Fruit fly (Drosophila melanogaster) whole organism, pupa: ENCODE results near the gene Noc2.

ENCODE experiments used
- CG13204 ChIP-seq: fragments of 200-800 bp; sonication (Bioruptor generic); optimal IDR thresholded peaks from 2 replicates; lab custom pipeline; 2018; ENCODE audit warnings: missing biosample characterization, mild to moderate bottlenecking, missing genetic modification characterization, moderate library complexity
- CG14655 ChIP-seq: fragments of 200-800 bp; sonication (Bioruptor generic); optimal IDR thresholded peaks from 3 replicates; lab custom pipeline; 2017; ENCODE audit warnings: mild to moderate bottlenecking, missing biosample characterization, missing genetic modification reagents, missing genetic modification characterization
- CG15710 ChIP-seq: fragments of 200-800 bp; sonication (Bioruptor generic); optimal IDR thresholded peaks from 2 replicates; lab custom pipeline; 2018; ENCODE audit warnings: missing biosample characterization, mild to moderate bottlenecking, missing genetic modification characterization, moderate library complexity
- CG17806 ChIP-seq: fragments of 200-800 bp; sonication (Bioruptor generic); optimal IDR thresholded peaks from 2 replicates; lab custom pipeline; 2018; ENCODE audit warnings: missing biosample characterization, mild to moderate bottlenecking, missing genetic modification characterization, moderate library complexity
- CG32121 ChIP-seq: fragments of 200-800 bp; sonication (Bioruptor generic); IDR thresholded peaks from 2 replicates; pipeline ENCODE4 v1.3.6; 2022; ENCODE audit warnings: missing biosample characterization, missing genetic modification characterization
- CG34367 ChIP-seq: fragments of 200-800 bp; sonication (Bioruptor generic); optimal IDR thresholded peaks from 2 replicates; lab custom pipeline; 2018; ENCODE audit warnings: missing biosample characterization, mild to moderate bottlenecking, missing genetic modification characterization
- CG8159 ChIP-seq: fragments of 200-800 bp; sonication (Bioruptor generic); optimal IDR thresholded peaks from 3 replicates; lab custom pipeline; 2018; ENCODE audit warnings: missing biosample characterization, mild to moderate bottlenecking, missing genetic modification characterization, moderate library complexity
- CG8301 ChIP-seq: fragments of 200-800 bp; sonication (Bioruptor generic); optimal IDR thresholded peaks from 2 replicates; lab custom pipeline; 2018; ENCODE audit warnings: missing biosample characterization, mild to moderate bottlenecking, missing genetic modification characterization
- CG9948 ChIP-seq: fragments of 200-800 bp; sonication (Bioruptor generic); optimal IDR thresholded peaks from 2 replicates; lab custom pipeline; 2018; ENCODE audit warnings: missing biosample characterization, mild to moderate bottlenecking, missing genetic modification characterization, moderate library complexity
- D1 ChIP-seq: fragments of 200-800 bp; sonication (Bioruptor generic); optimal IDR thresholded peaks from 2 replicates; lab custom pipeline; 2018; ENCODE audit warnings: missing biosample characterization, mild to moderate bottlenecking, missing genetic modification characterization, moderate library complexity
- Ets98B ChIP-seq: fragments of 200-800 bp; sonication (Bioruptor generic); IDR thresholded peaks from 2 replicates; pipeline ENCODE4 v1.3.6; 2022; ENCODE audit warnings: missing biosample characterization, missing genetic modification characterization
- Pif1A ChIP-seq: fragments of 200-800 bp; sonication (Bioruptor generic); optimal IDR thresholded peaks from 3 replicates; lab custom pipeline; 2016; ENCODE audit warnings: missing biosample characterization, missing genetic modification characterization
- Pif1B ChIP-seq: fragments of 200-800 bp; sonication (Bioruptor generic); optimal IDR thresholded peaks from 3 replicates; lab custom pipeline; 2016; ENCODE audit warnings: missing biosample characterization, missing genetic modification characterization

dm6 chr2L:21200275-21200674, 36.8 kb downstream of the Noc2 start, which contains the start of gene CG31624:
- no peak for TF ChIP-seq Pif1A (GFP tag; lab: Kevin White, UChicago)
- no peak for TF ChIP-seq CG8301 (tag; lab: Kevin White, UChicago)
- no peak for TF ChIP-seq CG13204 (GFP tag; lab: Kevin White, UChicago)
- TF ChIP-seq CG8159 (tag; lab: Kevin White, UChicago): no peak
- TF ChIP-seq CG34367 (tag; lab: Kevin White, UChicago): no peak
- no peak for TF ChIP-seq CG17806 (tag; lab: Kevin White, UChicago)
- no peak for TF ChIP-seq CG9948 (tag; lab: Kevin White, UChicago)
- no peak for TF ChIP-seq Pif1B (GFP tag; lab: Kevin White, UChicago)
- TF ChIP-seq CG32121 (GFP tag; lab: Robert Waterston, UW): no peak
- TF ChIP-seq CG14655 (GFP tag; lab: Kevin White, UChicago): no peak
- TF ChIP-seq D1 (tag; lab: Kevin White, UChicago): no peak
- TF ChIP-seq CG15710 (tag; lab: Kevin White, UChicago): no peak
- TF ChIP-seq Ets98B (GFP tag; lab: Robert Waterston, UW): no peak
